Worm (Caenorhabditis elegans) whole organism, L2 larva: Measurements from ENCODE around the gene F39G3.5.

ENCODE experiments used
- C34F6.9 ChIP-seq: fragments of 150-350 bp; optimal IDR thresholded peaks from 2 replicates; lab custom pipeline; 2014; ENCODE audit warnings: missing biosample characterization, missing genetic modification characterization
- F13H6.1 ChIP-seq: sonication (generic microtip); optimal IDR thresholded peaks from 2 replicates; lab custom pipeline; 2016; ENCODE audit warnings: missing genetic modification characterization, missing compliant biosample characterization
- R02D3.7 ChIP-seq: fragments of 150-350 bp; optimal IDR thresholded peaks from 2 replicates; lab custom pipeline; 2014; ENCODE audit warnings: missing biosample characterization, missing genetic modification characterization
- Y55F3AM.14 ChIP-seq: fragments of 200-800 bp; sonication (Bioruptor generic); optimal IDR thresholded peaks from 2 replicates; lab custom pipeline; 2018; ENCODE audit warnings: mild to moderate bottlenecking, missing genetic modification characterization, missing compliant biosample characterization
- alr-1 ChIP-seq: fragments of 150-350 bp; optimal IDR thresholded peaks from 2 replicates; lab custom pipeline; 2014; ENCODE audit warnings: missing biosample characterization, missing genetic modification characterization
- aly-2 ChIP-seq: fragments of 150-350 bp; optimal IDR thresholded peaks from 2 replicates; lab custom pipeline; 2014; ENCODE audit warnings: missing biosample characterization, missing genetic modification characterization
- ama-1 ChIP-seq: fragments of 150-350 bp; optimal IDR thresholded peaks from 2 replicates; lab custom pipeline; 2018; ENCODE audit warnings: inconsistent platforms
- ceh-16 ChIP-seq: fragments of 150-350 bp; optimal IDR thresholded peaks from 2 replicates; lab custom pipeline; 2014; ENCODE audit warnings: missing biosample characterization, missing genetic modification characterization
- ceh-82 ChIP-seq: fragments of 150-350 bp; optimal IDR thresholded peaks from 2 replicates; lab custom pipeline; 2014; ENCODE audit warnings: missing biosample characterization, missing genetic modification characterization
- crh-2 ChIP-seq: sonication (generic microtip); optimal IDR thresholded peaks from 2 replicates; lab custom pipeline; 2017; ENCODE audit warnings: missing biosample characterization, missing genetic modification characterization
- dmd-4 ChIP-seq: sonication (generic microtip); optimal IDR thresholded peaks from 2 replicates; lab custom pipeline; 2017; ENCODE audit warnings: missing biosample characterization, missing genetic modification characterization
- egl-27 ChIP-seq: sonication (generic microtip); optimal IDR thresholded peaks from 3 replicates; lab custom pipeline; 2017; ENCODE audit warnings: missing biosample characterization, missing genetic modification reagents, missing genetic modification characterization
- elt-1 ChIP-seq: fragments of 150-350 bp; optimal IDR thresholded peaks from 2 replicates; lab custom pipeline; 2014; ENCODE audit warnings: missing biosample characterization, missing genetic modification characterization
- elt-3 ChIP-seq: sonication (generic microtip); optimal IDR thresholded peaks from 2 replicates; lab custom pipeline; 2017; ENCODE audit warnings: missing biosample characterization, missing genetic modification characterization
- fos-1 ChIP-seq: fragments of 150-350 bp; optimal IDR thresholded peaks from 2 replicates; lab custom pipeline; 2014; ENCODE audit warnings: missing biosample characterization, missing genetic modification characterization
- gmeb-1 ChIP-seq: fragments of 150-350 bp; optimal IDR thresholded peaks from 2 replicates; lab custom pipeline; 2014; ENCODE audit warnings: missing biosample characterization, missing genetic modification characterization
- lin-11 ChIP-seq: fragments of 150-350 bp; sonication (generic microtip); optimal IDR thresholded peaks from 2 replicates; lab custom pipeline; 2014; ENCODE audit warnings: missing biosample characterization, missing genetic modification characterization, inconsistent platforms, mixed read lengths
- lin-13 ChIP-seq: fragments of 150-350 bp; optimal IDR thresholded peaks from 2 replicates; lab custom pipeline; 2014; ENCODE audit warnings: missing biosample characterization, missing genetic modification reagents, missing genetic modification characterization
- lin-39 ChIP-seq: fragments of 150-350 bp; optimal IDR thresholded peaks from 2 replicates; lab custom pipeline; 2014; ENCODE audit warnings: missing biosample characterization, missing genetic modification reagents, missing genetic modification characterization
- lsy-2 ChIP-seq, 2 experiments: fragments of 150-350 bp in 1 of 2; sonication (generic microtip) in 1 of 2; optimal IDR thresholded peaks; 2 replicates each; lab custom pipeline; 2014 to 2017; ENCODE audit warnings: missing biosample characterization in 2 of 2, missing genetic modification characterization in 2 of 2
- mab-5 ChIP-seq: fragments of 150-350 bp; optimal IDR thresholded peaks from 2 replicates; lab custom pipeline; 2014; ENCODE audit warnings: missing biosample characterization, missing genetic modification characterization
- mbf-1 ChIP-seq: sonication (generic microtip); optimal IDR thresholded peaks from 2 replicates; lab custom pipeline; 2017; ENCODE audit warnings: missing biosample characterization, missing genetic modification characterization
- mdl-1 ChIP-seq, 2 experiments: fragments of 150-350 bp in 1 of 2; sonication (generic microtip) in 1 of 2; optimal IDR thresholded peaks; 2 replicates each; lab custom pipeline; 2017; ENCODE audit warnings: missing biosample characterization in 2 of 2, missing genetic modification characterization in 2 of 2
- nhr-10 ChIP-seq: sonication (generic microtip); optimal IDR thresholded peaks from 2 replicates; lab custom pipeline; 2017; ENCODE audit warnings: missing biosample characterization, missing genetic modification characterization
- nhr-11 ChIP-seq: fragments of 150-350 bp; optimal IDR thresholded peaks from 2 replicates; lab custom pipeline; 2014; ENCODE audit warnings: missing biosample characterization, missing genetic modification characterization
- nhr-12 ChIP-seq: fragments of 150-350 bp; optimal IDR thresholded peaks from 2 replicates; lab custom pipeline; 2014; ENCODE audit warnings: missing biosample characterization, missing genetic modification characterization
- nhr-129 ChIP-seq: fragments of 150-350 bp; optimal IDR thresholded peaks from 2 replicates; lab custom pipeline; 2014; ENCODE audit warnings: missing biosample characterization, missing genetic modification characterization
- nhr-21 ChIP-seq: fragments of 150-350 bp; optimal IDR thresholded peaks from 2 replicates; lab custom pipeline; 2014; ENCODE audit warnings: missing biosample characterization, missing genetic modification characterization
- nhr-23 ChIP-seq: fragments of 150-350 bp; optimal IDR thresholded peaks from 2 replicates; lab custom pipeline; 2014; ENCODE audit warnings: missing biosample characterization, missing genetic modification reagents, missing genetic modification characterization
- nhr-25 ChIP-seq: fragments of 150-350 bp; sonication (generic microtip); optimal IDR thresholded peaks from 3 replicates; lab custom pipeline; 2014; ENCODE audit warnings: missing biosample characterization, missing genetic modification characterization
- nhr-77 ChIP-seq: fragments of 150-350 bp; optimal IDR thresholded peaks from 2 replicates; lab custom pipeline; 2014; ENCODE audit warnings: missing biosample characterization, missing genetic modification characterization
- peb-1 ChIP-seq: fragments of 150-350 bp; optimal IDR thresholded peaks from 2 replicates; lab custom pipeline; 2014; ENCODE audit warnings: missing biosample characterization, missing genetic modification characterization
- sem-4 ChIP-seq: fragments of 150-350 bp; optimal IDR thresholded peaks from 2 replicates; lab custom pipeline; 2014; ENCODE audit warnings: missing biosample characterization, missing genetic modification reagents, missing genetic modification characterization
- skn-1 ChIP-seq: sonication (generic microtip); optimal IDR thresholded peaks from 2 replicates; lab custom pipeline; 2017; ENCODE audit warnings: missing biosample characterization, missing genetic modification characterization
- sma-3 ChIP-seq: sonication (generic microtip); optimal IDR thresholded peaks from 2 replicates; lab custom pipeline; 2016; ENCODE audit warnings: missing genetic modification reagents, missing genetic modification characterization, missing compliant biosample characterization
- sma-9 ChIP-seq, 2 experiments: fragments of 150-350 bp in 1 of 2; sonication (generic microtip) in 1 of 2; optimal IDR thresholded peaks; 2 replicates each; lab custom pipeline; 2014 to 2016; ENCODE audit warnings: missing genetic modification characterization in 2 of 2, mild to moderate bottlenecking in 1 of 2, missing biosample characterization in 1 of 2, missing compliant biosample characterization in 1 of 2, missing genetic modification reagents in 1 of 2, moderate library complexity in 1 of 2
- snpc-4 ChIP-seq: fragments of 150-350 bp; optimal IDR thresholded peaks from 2 replicates; lab custom pipeline; 2014; ENCODE audit warnings: missing biosample characterization, missing genetic modification characterization
- unc-39 ChIP-seq: fragments of 150-350 bp; optimal IDR thresholded peaks from 2 replicates; lab custom pipeline; 2014; ENCODE audit warnings: missing biosample characterization, missing genetic modification characterization
- unc-55 ChIP-seq: fragments of 150-350 bp; sonication (generic microtip); optimal IDR thresholded peaks from 3 replicates; lab custom pipeline; 2014; ENCODE audit warnings: missing biosample characterization, missing genetic modification reagents, missing genetic modification characterization
- unc-62 ChIP-seq: fragments of 150-350 bp; optimal IDR thresholded peaks from 2 replicates; lab custom pipeline; 2014; ENCODE audit warnings: missing biosample characterization, missing genetic modification reagents, missing genetic modification characterization
- zag-1 ChIP-seq: fragments of 150-350 bp; optimal IDR thresholded peaks from 2 replicates; lab custom pipeline; 2014; ENCODE audit warnings: missing biosample characterization, missing genetic modification characterization
- ztf-11 ChIP-seq: sonication (generic microtip); optimal IDR thresholded peaks from 2 replicates; lab custom pipeline; 2017; ENCODE audit warnings: missing biosample characterization, missing genetic modification characterization
- ztf-4 ChIP-seq: fragments of 150-350 bp; optimal IDR thresholded peaks from 2 replicates; lab custom pipeline; 2014; ENCODE audit warnings: missing biosample characterization, missing genetic modification characterization

Gene F39G3.5

DNA sequence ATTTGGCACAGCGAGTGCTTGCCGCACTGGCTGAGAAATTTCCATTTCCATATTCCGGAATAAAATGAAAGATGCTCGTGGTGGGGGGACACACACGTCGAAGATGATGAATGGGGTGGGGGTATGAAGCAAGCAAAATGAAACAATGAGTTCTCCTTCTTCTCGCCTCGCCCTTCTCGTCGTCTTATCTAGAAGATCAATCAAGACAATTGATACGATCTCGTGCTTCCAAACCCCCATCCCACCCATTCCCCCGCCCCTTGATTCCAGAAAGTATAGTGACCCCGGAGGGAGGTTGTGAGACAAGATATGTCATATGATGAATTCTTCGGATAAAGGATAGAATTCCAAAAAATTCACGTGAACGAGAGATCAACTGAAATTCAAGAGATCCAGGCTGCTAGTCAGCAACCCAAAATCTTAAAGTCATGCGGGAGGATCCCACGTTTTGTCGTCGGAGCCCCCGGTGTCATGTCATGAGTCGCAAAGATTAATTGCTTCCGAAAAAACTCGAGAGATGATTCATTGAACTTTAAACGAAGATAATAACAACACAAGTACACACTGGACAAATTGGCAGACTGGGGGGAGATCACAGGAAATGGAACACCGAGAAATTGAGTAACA is 27.8 kb upstream of the F39G3.5 start:
- TF ChIP-seq C34F6.9 (tag; lab: Kevin White, UChicago): peak; percentile 8
- TF ChIP-seq sma-3: no peak
- peak; percentile 33 for TF ChIP-seq F13H6.1 (tag; lab: Kevin White, UChicago)
- TF ChIP-seq skn-1 (tag; lab: Kevin White, UChicago): no peak
- TF ChIP-seq snpc-4 (tag; lab: Kevin White, UChicago): no peak
- peak; percentile 49 for TF ChIP-seq Y55F3AM.14
- no peak for TF ChIP-seq ceh-16 (tag; lab: Kevin White, UChicago)
- no peak for TF ChIP-seq unc-62 (GFP tag; lab: Kevin White, UChicago)
- TF ChIP-seq fos-1 (tag; lab: Kevin White, UChicago): no peak
- TF ChIP-seq elt-1 (tag; lab: Kevin White, UChicago): peak; percentile 10
- no peak for TF ChIP-seq elt-3 (tag; lab: Kevin White, UChicago)
- TF ChIP-seq ceh-82: no peak
- TF ChIP-seq nhr-21 (tag; lab: Kevin White, UChicago): no peak
- no peak for TF ChIP-seq mbf-1 (tag; lab: Kevin White, UChicago)
- peak; percentile 26 for TF ChIP-seq unc-55 (GFP tag; lab: Kevin White, UChicago)
- TF ChIP-seq dmd-4 (tag; lab: Kevin White, UChicago): no peak
- no peak for TF ChIP-seq egl-27 (tag; lab: Kevin White, UChicago)
- no peak for TF ChIP-seq sma-9 (GFP tag; optimal IDR thresholded peaks at IDR 0.05; lab: Kevin White, UChicago)
- no peak for TF ChIP-seq sma-9 (tag; optimal IDR thresholded peaks at IDR 0.05; lab: Kevin White, UChicago)
- peak; percentile 29 for TF ChIP-seq nhr-129
- TF ChIP-seq R02D3.7 (tag; lab: Kevin White, UChicago): no peak
- TF ChIP-seq lsy-2 (tag; optimal IDR thresholded peaks at IDR 0.05; lab: Kevin White, UChicago): peak in 1 of 2 experiments; percentile 20
- no peak for TF ChIP-seq nhr-25 (tag; lab: Kevin White, UChicago)
- TF ChIP-seq ztf-4 (tag; lab: Kevin White, UChicago): peak; percentile 6
- TF ChIP-seq nhr-23 (tag; lab: Kevin White, UChicago): peak; percentile 23
- no peak for TF ChIP-seq crh-2 (tag; lab: Kevin White, UChicago)
- TF ChIP-seq ama-1 (lab: Kevin White, UChicago): no peak
- no peak for TF ChIP-seq peb-1 (tag; lab: Kevin White, UChicago)
- no peak for TF ChIP-seq aly-2
- no peak for TF ChIP-seq unc-39 (tag; lab: Kevin White, UChicago)
- peak; percentile 20 for TF ChIP-seq mab-5 (tag; lab: Kevin White, UChicago)
- TF ChIP-seq lin-39 (tag; lab: Kevin White, UChicago): no peak
- no peak for TF ChIP-seq lin-13
- no peak for TF ChIP-seq nhr-12 (tag; lab: Kevin White, UChicago)
- TF ChIP-seq alr-1 (tag; lab: Kevin White, UChicago): no peak
- no peak for TF ChIP-seq gmeb-1
- TF ChIP-seq nhr-77: no peak

ce11 chrV:4698675-4699074 is 23.7 kb upstream of the F39G3.5 start:
- TF ChIP-seq mbf-1 (tag; lab: Kevin White, UChicago) (no peak), nhr-129 (no peak), F13H6.1 (tag; lab: Kevin White, UChicago) (no peak), fos-1 (tag; lab: Kevin White, UChicago) (no peak), lsy-2 (tag; optimal IDR thresholded peaks at IDR 0.05; lab: Kevin White, UChicago) (no peak), snpc-4 (tag; lab: Kevin White, UChicago) (no peak), gmeb-1 (no peak), Y55F3AM.14 (no peak), mab-5 (tag; lab: Kevin White, UChicago) (no peak), mdl-1 (tag; optimal IDR thresholded peaks at IDR 0.05; lab: Kevin White, UChicago) (no peak), R02D3.7 (tag; lab: Kevin White, UChicago) (no peak), crh-2 (tag; lab: Kevin White, UChicago) (no peak), sma-9 (GFP tag; optimal IDR thresholded peaks at IDR 0.05; lab: Kevin White, UChicago) (no peak), sma-9 (tag; optimal IDR thresholded peaks at IDR 0.05; lab: Kevin White, UChicago) (no peak), nhr-10 (tag; lab: Kevin White, UChicago) (no peak), zag-1 (tag; lab: Kevin White, UChicago) (no peak), peb-1 (tag; lab: Kevin White, UChicago) (no peak)
- TF ChIP-seq, all 48 proteins: peak for 0

DNA sequence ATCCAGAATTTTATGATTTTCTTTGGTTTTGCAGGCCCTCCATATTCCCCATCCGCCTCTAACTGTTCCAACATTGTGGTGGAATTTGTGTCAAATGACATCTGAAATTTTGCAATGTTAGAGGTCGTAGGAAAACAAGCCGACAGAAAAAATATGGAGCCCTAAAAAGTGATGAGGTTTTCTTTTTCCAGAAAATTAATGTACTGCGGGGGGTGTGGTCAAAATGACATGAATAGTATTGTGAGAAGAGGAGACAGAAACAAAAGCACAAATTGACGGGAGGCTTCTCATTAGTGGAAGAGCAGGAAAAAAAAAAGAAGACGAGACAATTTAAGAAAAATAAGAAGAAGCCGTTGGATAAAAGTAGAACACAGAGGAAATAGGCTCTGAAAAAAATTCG is 22.2 kb upstream of the F39G3.5 start, which contains the start of gene ZC266.1:
Gene ZC266.1, minus strand, starts transcription at position 101 of the 400 bp plus-strand sequence.
- TF ChIP-seq nhr-11 (tag; lab: Kevin White, UChicago) (no peak), mab-5 (tag; lab: Kevin White, UChicago) (no peak), peb-1 (tag; lab: Kevin White, UChicago) (no peak), unc-39 (tag; lab: Kevin White, UChicago) (no peak), lsy-2 (tag; optimal IDR thresholded peaks at IDR 0.05; lab: Kevin White, UChicago) (no peak), sem-4 (tag; lab: Kevin White, UChicago) (no peak), ztf-4 (tag; lab: Kevin White, UChicago) (no peak), nhr-129 (no peak), unc-62 (GFP tag; lab: Kevin White, UChicago) (no peak), lin-11 (tag; lab: Kevin White, UChicago) (no peak), ztf-11 (tag; lab: Kevin White, UChicago) (no peak), egl-27 (tag; lab: Kevin White, UChicago) (no peak), gmeb-1 (no peak), elt-1 (tag; lab: Kevin White, UChicago) (no peak), sma-9 (GFP tag; optimal IDR thresholded peaks at IDR 0.05; lab: Kevin White, UChicago) (no peak), sma-9 (tag; optimal IDR thresholded peaks at IDR 0.05; lab: Kevin White, UChicago) (no peak), nhr-21 (tag; lab: Kevin White, UChicago) (no peak)
